Worm (Caenorhabditis elegans) whole organism, L1 larva: Measurements from ENCODE around the gene K08H2.7.

Source experiments
- dsc-1 ChIP-seq: sonication (generic microtip); optimal IDR thresholded peaks from 2 replicates; lab custom pipeline; 2016; ENCODE audit warnings: mild to moderate bottlenecking, missing genetic modification characterization, missing compliant biosample characterization
- lsy-2 ChIP-seq, 2 experiments: fragments of 150-350 bp; optimal IDR thresholded peaks; 2 replicates each; lab custom pipeline; 2014; ENCODE audit warnings: missing biosample characterization in 2 of 2, missing genetic modification characterization in 2 of 2
- mep-1 ChIP-seq: fragments of 150-350 bp; optimal IDR thresholded peaks from 2 replicates; lab custom pipeline; 2014; ENCODE audit warnings: missing biosample characterization, missing genetic modification characterization
- nhr-12 ChIP-seq: sonication (generic microtip); optimal IDR thresholded peaks from 2 replicates; lab custom pipeline; 2017; ENCODE audit warnings: missing biosample characterization, missing genetic modification characterization
- nhr-237 ChIP-seq: fragments of 150-350 bp; optimal IDR thresholded peaks from 2 replicates; lab custom pipeline; 2014; ENCODE audit warnings: missing biosample characterization, missing genetic modification characterization
- unc-62 ChIP-seq: fragments of 150-350 bp; optimal IDR thresholded peaks from 2 replicates; lab custom pipeline; 2014; ENCODE audit warnings: missing biosample characterization, missing genetic modification reagents, missing genetic modification characterization
- unc-98 ChIP-seq: fragments of 200-800 bp; sonication (Bioruptor generic); IDR thresholded peaks from 2 replicates; pipeline ENCODE4 v1.3.6; 2022; ENCODE audit warnings: missing genetic modification characterization, missing compliant biosample characterization

ce11 chrX:13284091-13284490 is 35.9 kb upstream of the K08H2.7 start, which contains the start of gene cyp-14A4:
- no peak for TF ChIP-seq lsy-2 (tag; optimal IDR thresholded peaks at IDR 0.05; lab: Kevin White, UChicago)
- no peak for TF ChIP-seq unc-98 (GFP tag; lab: Robert Waterston, UW)
- no peak for TF ChIP-seq nhr-12 (tag; lab: Kevin White, UChicago)
- TF ChIP-seq nhr-237 (tag; lab: Kevin White, UChicago) = no peak
- TF ChIP-seq mep-1 = no peak
- TF ChIP-seq unc-62 (GFP tag; lab: Kevin White, UChicago) = no peak
- no peak for TF ChIP-seq dsc-1 (tag; lab: Kevin White, UChicago)
